Worm (Caenorhabditis elegans) whole organism, young adult: Measurements from ENCODE around the gene R11E3.2.

Experiments used
- ama-1 ChIP-seq, 3 experiments: fragments of 150-350 bp in 1 of 3; sonication (generic microtip) in 2 of 3; optimal IDR thresholded peaks; 2 replicates each; lab custom pipeline; 2014 to 2018; ENCODE audit warnings: missing biosample characterization in 2 of 3, missing genetic modification characterization in 2 of 3, missing genetic modification reagents in 2 of 3
- aptf-3 ChIP-seq: fragments of 200-800 bp; sonication (Bioruptor generic); IDR thresholded peaks from 2 replicates; pipeline ENCODE4 v1.3.6; 2022; ENCODE audit warnings: missing genetic modification characterization, missing compliant biosample characterization
- rcor-1 ChIP-seq: fragments of 200-800 bp; sonication (Bioruptor generic); IDR thresholded peaks from 2 replicates; pipeline ENCODE4 v1.3.6; 2022; ENCODE audit warnings: missing genetic modification reagents, missing genetic modification characterization, missing compliant biosample characterization
- snpc-1.3 ChIP-seq: sonication (generic microtip); optimal IDR thresholded peaks from 2 replicates; lab custom pipeline; 2017; ENCODE audit warnings: missing genetic modification characterization, mild to moderate bottlenecking, missing compliant biosample characterization, antibody characterized with exemption, moderate library complexity, missing genotype, missing genetic modification reagents; ENCODE audit not compliant: insufficient read depth
- snpc-3.4 ChIP-seq: sonication (generic microtip); optimal IDR thresholded peaks from 2 replicates; lab custom pipeline; 2017; ENCODE audit warnings: missing genetic modification characterization, mild to moderate bottlenecking, missing compliant biosample characterization, antibody characterized with exemption, moderate library complexity, missing genotype, missing genetic modification reagents

DNA sequence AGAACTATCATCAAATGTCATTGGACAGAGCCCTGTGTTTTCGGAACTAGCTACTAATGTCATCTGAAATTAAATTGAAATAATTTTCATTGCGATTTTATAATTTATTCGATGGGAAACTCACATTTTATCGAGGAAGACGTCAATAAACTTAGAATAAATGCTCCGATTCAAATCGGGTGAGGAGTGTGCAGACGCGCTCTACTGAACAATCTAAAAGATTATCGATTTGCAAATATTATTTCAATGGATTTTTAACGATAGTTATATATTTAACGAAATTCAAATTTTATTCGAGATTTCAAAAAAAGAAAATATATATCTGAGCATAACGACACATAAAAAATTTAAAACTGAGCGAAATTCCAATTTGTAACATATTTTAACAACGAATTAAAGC lies 27.2 kb downstream of the R11E3.2 start, which contains the start of gene eor-1:
- TF ChIP-seq snpc-3.4 (tag; lab: Kevin White, UChicago) = peak; percentile 27
- TF ChIP-seq snpc-1.3 (tag; lab: Kevin White, UChicago) = no peak
- no peak for TF ChIP-seq aptf-3
- TF ChIP-seq rcor-1 (GFP tag; lab: Robert Waterston, UW) = no peak
- TF ChIP-seq ama-1 (optimal IDR thresholded peaks at IDR 0.05; lab: Kevin White, UChicago) = no peak
- TF ChIP-seq ama-1 (GFP tag; optimal IDR thresholded peaks at IDR 0.05; lab: Kevin White, UChicago) = peak in 1 of 2 experiments; percentile 44
